Fruit fly (Drosophila melanogaster) whole organism, embryonic: Measurements from ENCODE around the gene SmD2.
A peak's percentile ranks its signal among the peaks of the same experiment; 100 is the strongest.

Experiments used
- Adf1 ChIP-seq: fragments of 200-800 bp; sonication (Bioruptor generic); IDR thresholded peaks from 2 replicates; pipeline ENCODE4 v1.3.6; 2022; ENCODE audit warnings: missing biosample characterization, missing genetic modification characterization
- Bteb2 ChIP-seq: fragments of 200-800 bp; sonication (Bioruptor generic); optimal IDR thresholded peaks from 2 replicates; lab custom pipeline; 2016; ENCODE audit warnings: missing biosample characterization, missing genetic modification characterization
- CG10267 ChIP-seq: fragments of 200-800 bp; sonication (Bioruptor generic); optimal IDR thresholded peaks from 2 replicates; lab custom pipeline; 2018; ENCODE audit warnings: missing biosample characterization, mild to moderate bottlenecking, missing genetic modification characterization, moderate library complexity
- CG10654 ChIP-seq: fragments of 200-800 bp; sonication (Bioruptor generic); optimal IDR thresholded peaks from 2 replicates; lab custom pipeline; 2016; ENCODE audit warnings: missing biosample characterization, missing genetic modification characterization
- CG11560 ChIP-seq: fragments of 200-800 bp; sonication (Bioruptor generic); IDR thresholded peaks from 3 replicates; pipeline ENCODE4 v1.3.6; 2022; ENCODE audit warnings: missing biosample characterization, missing genetic modification characterization
- CG11696 ChIP-seq: fragments of 200-800 bp; sonication (Bioruptor generic); IDR thresholded peaks from 2 replicates; pipeline ENCODE4 v1.3.6; 2022; ENCODE audit warnings: missing biosample characterization, missing genetic modification characterization
- CG12659 ChIP-seq: fragments of 200-800 bp; sonication (Bioruptor generic); optimal IDR thresholded peaks from 3 replicates; lab custom pipeline; 2017; ENCODE audit warnings: mild to moderate bottlenecking, missing biosample characterization, missing genetic modification reagents, missing genetic modification characterization
- CG13287 ChIP-seq: fragments of 200-800 bp; sonication (Bioruptor generic); IDR thresholded peaks from 2 replicates; pipeline ENCODE4 v1.3.6; 2022; ENCODE audit warnings: missing biosample characterization, missing genetic modification characterization; ENCODE audit not compliant: partially characterized antibody
- CG15601 ChIP-seq: fragments of 200-800 bp; sonication (Bioruptor generic); optimal IDR thresholded peaks from 3 replicates; lab custom pipeline; 2019; ENCODE audit warnings: missing biosample characterization, mild to moderate bottlenecking, missing genetic modification characterization, moderate library complexity
- CG1603 ChIP-seq: fragments of 200-800 bp; sonication (Bioruptor generic); optimal IDR thresholded peaks from 2 replicates; lab custom pipeline; 2019; ENCODE audit warnings: missing biosample characterization, mild to moderate bottlenecking, missing genetic modification characterization, moderate library complexity
- CG16813 ChIP-seq: fragments of 200-800 bp; sonication (Bioruptor generic); IDR thresholded peaks from 3 replicates; pipeline ENCODE4 v1.3.6; 2022; ENCODE audit warnings: missing biosample characterization, missing genetic modification characterization; ENCODE audit not compliant: partially characterized antibody
- CG17186 ChIP-seq: fragments of 200-800 bp; sonication (Bioruptor generic); optimal IDR thresholded peaks from 3 replicates; lab custom pipeline; 2017; ENCODE audit warnings: missing biosample characterization, missing genetic modification reagents, missing genetic modification characterization
- CG2116 ChIP-seq: fragments of 200-800 bp; sonication (Bioruptor generic); optimal IDR thresholded peaks from 3 replicates; lab custom pipeline; 2018; ENCODE audit warnings: missing biosample characterization, mild to moderate bottlenecking, missing genetic modification characterization
- CG2129 ChIP-seq: fragments of 200-800 bp; sonication (Bioruptor generic); IDR thresholded peaks from 2 replicates; pipeline ENCODE4 v1.3.6; 2022; ENCODE audit warnings: missing biosample characterization, missing genetic modification characterization; ENCODE audit not compliant: partially characterized antibody
- CG2712 ChIP-seq: fragments of 200-800 bp; optimal IDR thresholded peaks from 3 replicates; lab custom pipeline; 2019; ENCODE audit warnings: missing biosample characterization, mild to moderate bottlenecking, missing genetic modification characterization, moderate library complexity
- CG33213 ChIP-seq: fragments of 200-800 bp; sonication (Bioruptor generic); optimal IDR thresholded peaks from 3 replicates; lab custom pipeline; 2016; ENCODE audit warnings: missing biosample characterization, missing genetic modification characterization
- CG34224 ChIP-seq: fragments of 200-800 bp; sonication (Bioruptor generic); IDR thresholded peaks from 3 replicates; pipeline ENCODE4 v1.3.6; 2022; ENCODE audit warnings: missing biosample characterization, missing genetic modification characterization; ENCODE audit not compliant: partially characterized antibody
- CG4617 ChIP-seq: fragments of 200-800 bp; sonication (Bioruptor generic); optimal IDR thresholded peaks from 3 replicates; lab custom pipeline; 2016; ENCODE audit warnings: missing biosample characterization, missing genetic modification characterization, borderline replicate concordance
- CG8290 ChIP-seq, 3 experiments: fragments of 200-800 bp; sonication (Bioruptor generic); optimal IDR thresholded peaks; 2 replicates each; lab custom pipeline; 2016 to 2019; ENCODE audit warnings: missing biosample characterization in 3 of 3, missing genetic modification characterization in 3 of 3, mild to moderate bottlenecking in 2 of 3, moderate library complexity in 1 of 3
- CG9932 ChIP-seq: fragments of 200-800 bp; sonication (Bioruptor generic); IDR thresholded peaks from 2 replicates; pipeline ENCODE4 v1.3.6; 2022; ENCODE audit warnings: missing biosample characterization, missing genetic modification characterization
- CHES-1-like ChIP-seq: fragments of 200-800 bp; sonication (Bioruptor generic); optimal IDR thresholded peaks from 2 replicates; lab custom pipeline; 2016; ENCODE audit warnings: missing biosample characterization, missing genetic modification characterization
- Dll ChIP-seq: fragments of 200-800 bp; sonication (Bioruptor generic); IDR thresholded peaks from 4 replicates; pipeline ENCODE4 v1.3.6; 2022; ENCODE audit warnings: missing biosample characterization, missing genetic modification characterization; ENCODE audit not compliant: partially characterized antibody
- Dp ChIP-seq: fragments of 200-800 bp; sonication (Bioruptor generic); optimal IDR thresholded peaks from 2 replicates; lab custom pipeline; 2018; ENCODE audit warnings: missing biosample characterization, mild to moderate bottlenecking, missing genetic modification characterization, moderate library complexity
- Dref ChIP-seq: fragments of 200-800 bp; sonication (Bioruptor generic); IDR thresholded peaks from 2 replicates; pipeline ENCODE4 v1.3.6; 2022; ENCODE audit warnings: missing biosample characterization, missing genetic modification characterization
- E2f1 ChIP-seq: fragments of 200-800 bp; sonication (Bioruptor generic); IDR thresholded peaks from 2 replicates; pipeline ENCODE4 v1.3.6; 2022; ENCODE audit warnings: missing biosample characterization, missing genetic modification characterization
- MBD-R2 ChIP-seq: fragments of 200-800 bp; sonication (Bioruptor generic); IDR thresholded peaks from 2 replicates; pipeline ENCODE4 v1.3.6; 2022; ENCODE audit warnings: missing biosample characterization, missing genetic modification characterization
- MESR4 ChIP-seq: fragments of 200-800 bp; sonication (Bioruptor generic); optimal IDR thresholded peaks from 2 replicates; lab custom pipeline; 2018; ENCODE audit warnings: missing biosample characterization, mild to moderate bottlenecking, missing genetic modification characterization, moderate library complexity
- Myb ChIP-seq: fragments of 200-800 bp; sonication (Bioruptor generic); optimal IDR thresholded peaks from 2 replicates; lab custom pipeline; 2016; ENCODE audit warnings: missing biosample characterization, missing genetic modification characterization
- Nf-YB ChIP-seq: fragments of 200-800 bp; sonication (Bioruptor generic); optimal IDR thresholded peaks from 3 replicates; lab custom pipeline; 2019; ENCODE audit warnings: missing biosample characterization, mild to moderate bottlenecking, missing genetic modification characterization, moderate library complexity
- Opbp ChIP-seq: fragments of 200-800 bp; sonication (Bioruptor generic); IDR thresholded peaks from 3 replicates; pipeline ENCODE4 v1.3.6; 2022; ENCODE audit warnings: missing biosample characterization, missing genetic modification characterization; ENCODE audit not compliant: partially characterized antibody
- Sin3A ChIP-seq: fragments of >200 bp; optimal IDR thresholded peaks from 2 replicates; lab custom pipeline; 2018
- Six4 ChIP-seq: fragments of 200-800 bp; sonication (Bioruptor generic); optimal IDR thresholded peaks from 2 replicates; lab custom pipeline; 2016; ENCODE audit warnings: missing biosample characterization, missing genetic modification characterization
- YL-1 ChIP-seq: fragments of 200-800 bp; sonication (Bioruptor generic); optimal IDR thresholded peaks from 3 replicates; lab custom pipeline; 2017; ENCODE audit warnings: missing biosample characterization, mild to moderate bottlenecking, missing genetic modification characterization
- amos ChIP-seq: fragments of 200-800 bp; sonication (Bioruptor generic); IDR thresholded peaks from 2 replicates; pipeline ENCODE4 v1.3.6; 2022; ENCODE audit warnings: missing biosample characterization, missing genetic modification characterization; ENCODE audit not compliant: partially characterized antibody
- caup ChIP-seq: fragments of 200-800 bp; sonication (Bioruptor generic); optimal IDR thresholded peaks from 3 replicates; lab custom pipeline; 2017; ENCODE audit warnings: missing biosample characterization, mild to moderate bottlenecking, missing genetic modification characterization, moderate library complexity; ENCODE audit not compliant: severe bottlenecking
- eyg ChIP-seq: fragments of 200-800 bp; sonication (Bioruptor generic); optimal IDR thresholded peaks from 3 replicates; lab custom pipeline; 2016; ENCODE audit warnings: missing biosample characterization, missing genetic modification characterization
- gcm2 ChIP-seq: fragments of 200-800 bp; sonication (Bioruptor generic); optimal IDR thresholded peaks from 2 replicates; lab custom pipeline; 2016; ENCODE audit warnings: missing biosample characterization, missing genetic modification characterization
- gem ChIP-seq: fragments of 200-800 bp; sonication (Bioruptor generic); optimal IDR thresholded peaks from 2 replicates; lab custom pipeline; 2019; ENCODE audit warnings: missing biosample characterization, mild to moderate bottlenecking, missing genetic modification characterization, moderate library complexity
- hb ChIP-seq: fragments of 200-800 bp; sonication (Bioruptor generic); IDR thresholded peaks from 3 replicates; pipeline ENCODE4 v1.3.6; 2022; ENCODE audit warnings: missing biosample characterization, missing genetic modification characterization; ENCODE audit not compliant: partially characterized antibody
- hbn ChIP-seq: fragments of 200-800 bp; sonication (Bioruptor generic); IDR thresholded peaks from 2 replicates; pipeline ENCODE4 v1.3.6; 2022; ENCODE audit warnings: missing biosample characterization, missing genetic modification characterization; ENCODE audit not compliant: partially characterized antibody
- kni ChIP-seq: fragments of 200-800 bp; sonication (Bioruptor generic); optimal IDR thresholded peaks from 3 replicates; lab custom pipeline; 2017; ENCODE audit warnings: mild to moderate bottlenecking, missing biosample characterization, missing genetic modification reagents, missing genetic modification characterization
- knrl ChIP-seq: fragments of 200-800 bp; sonication (Bioruptor generic); IDR thresholded peaks from 3 replicates; pipeline ENCODE4 v1.3.6; 2022; ENCODE audit warnings: missing biosample characterization, missing genetic modification characterization; ENCODE audit not compliant: partially characterized antibody
- sna ChIP-seq: fragments of 200-800 bp; sonication (Bioruptor generic); IDR thresholded peaks from 2 replicates; pipeline ENCODE4 v1.3.6; 2022; ENCODE audit warnings: missing biosample characterization, missing genetic modification characterization; ENCODE audit not compliant: partially characterized antibody
- tll ChIP-seq, 2 experiments: fragments of 200-800 bp in 1 of 2; fragments of >200 bp in 1 of 2; sonication (Bioruptor generic) in 1 of 2; optimal IDR thresholded peaks; 2 replicates each; lab custom pipeline; 2017 to 2019; ENCODE audit warnings: missing biosample characterization in 2 of 2, missing genetic modification characterization in 2 of 2, mild to moderate bottlenecking in 1 of 2, moderate library complexity in 1 of 2
- tna ChIP-seq: fragments of 200-800 bp; sonication (Bioruptor generic); IDR thresholded peaks from 2 replicates; pipeline ENCODE4 v1.3.6; 2022; ENCODE audit warnings: missing biosample characterization, missing genetic modification characterization; ENCODE audit not compliant: partially characterized antibody
- trem ChIP-seq: fragments of 200-800 bp; optimal IDR thresholded peaks from 3 replicates; lab custom pipeline; 2019; ENCODE audit warnings: missing biosample characterization, mild to moderate bottlenecking, missing genetic modification characterization, moderate library complexity
- vnd ChIP-seq: fragments of 200-800 bp; sonication (Bioruptor generic); IDR thresholded peaks from 3 replicates; pipeline ENCODE4 v1.3.6; 2022; ENCODE audit warnings: missing biosample characterization, missing genetic modification characterization; ENCODE audit not compliant: partially characterized antibody
- wor ChIP-seq: fragments of 200-800 bp; sonication (Bioruptor generic); IDR thresholded peaks from 2 replicates; pipeline ENCODE4 v1.3.6; 2022; ENCODE audit warnings: missing biosample characterization, missing genetic modification characterization

The SmD2 gene

dm6 chr3R:6350755-6351154, 5.0 kb upstream of the SmD2 start, which contains the start of gene Pak (continued):
- peak; percentile 11 for TF ChIP-seq CHES-1-like (GFP tag; lab: Kevin White, UChicago)
- no peak for TF ChIP-seq gcm2 (GFP tag; lab: Kevin White, UChicago)
- TF ChIP-seq sna, result peak; percentile 92
- peak; percentile 93 for TF ChIP-seq tna
- TF ChIP-seq hbn, result peak; percentile 89
- peak; percentile 94 for TF ChIP-seq Dll (GFP tag; lab: Robert Waterston, UW)
- TF ChIP-seq CG16813 (GFP tag; lab: Robert Waterston, UW), result peak; percentile 95
- no peak for TF ChIP-seq Six4 (GFP tag; lab: Kevin White, UChicago)
- peak; percentile 3 for TF ChIP-seq CG15601
- TF ChIP-seq Nf-YB, result no peak
- TF ChIP-seq MBD-R2 (GFP tag; lab: Robert Waterston, UW), result peak; percentile 72
- peak in 1 of 2 experiments; percentile 36 for TF ChIP-seq tll (GFP tag; optimal IDR thresholded peaks at IDR 0.05; lab: Kevin White, UChicago)
- peak; percentile 85 for TF ChIP-seq MESR4
- peak; percentile 86 for TF ChIP-seq CG34224 (GFP tag; lab: Robert Waterston, UW)
- TF ChIP-seq vnd (GFP tag; lab: Robert Waterston, UW), result peak; percentile 95
- TF ChIP-seq eyg (GFP tag; lab: Kevin White, UChicago), result peak; percentile 33
- no peak for TF ChIP-seq wor (GFP tag; lab: Robert Waterston, UW)
- TF ChIP-seq kni (GFP tag; lab: Kevin White, UChicago), result no peak
- peak; percentile 45 for TF ChIP-seq CG33213
- TF ChIP-seq amos (GFP tag; lab: Robert Waterston, UW), result peak; percentile 97
- TF ChIP-seq CG12659 (GFP tag; lab: Kevin White, UChicago), result peak; percentile 62
- TF ChIP-seq E2f1 (GFP tag; lab: Robert Waterston, UW), result no peak
- TF ChIP-seq gem (tag; lab: Kevin White, UChicago), result peak; percentile 46
- TF ChIP-seq Dref (GFP tag; lab: Robert Waterston, UW), result peak; percentile 93
- TF ChIP-seq Myb, result peak; percentile 57
- peak; percentile 96 for TF ChIP-seq Opbp (GFP tag; lab: Robert Waterston, UW)
- peak; percentile 95 for TF ChIP-seq CG4617 (GFP tag; lab: Kevin White, UChicago)
- peak; percentile 56 for TF ChIP-seq CG2116
- TF ChIP-seq Sin3A, result peak; percentile 44
- TF ChIP-seq YL-1 (GFP tag; lab: Kevin White, UChicago), result peak; percentile 15
- peak; percentile 76 for TF ChIP-seq CG2129 (GFP tag; lab: Robert Waterston, UW)
- TF ChIP-seq CG11696 (GFP tag; lab: Robert Waterston, UW), result no peak
- peak; percentile 95 for TF ChIP-seq knrl (GFP tag; lab: Robert Waterston, UW)
- peak; percentile 25 for TF ChIP-seq CG17186 (GFP tag; lab: Kevin White, UChicago)
- peak; percentile 36 for TF ChIP-seq CG2712 (tag; lab: Kevin White, UChicago)
- TF ChIP-seq Dp (GFP tag; lab: Kevin White, UChicago), result peak; percentile 64
- TF ChIP-seq Adf1, result peak; percentile 39; the same call in 1 of the 2 replicates
- no peak for TF ChIP-seq Bteb2 (GFP tag; lab: Kevin White, UChicago)
- TF ChIP-seq CG1603 (tag; lab: Kevin White, UChicago), result peak; percentile 68
- peak; percentile 27 for TF ChIP-seq CG10267 (tag; lab: Kevin White, UChicago)
- no peak for TF ChIP-seq CG10654 (GFP tag; lab: Kevin White, UChicago)
- peak; percentile 97 for TF ChIP-seq CG11560 (tag; lab: Robert Waterston, UW)
- peak; percentile 43 for TF ChIP-seq CG8290 (GFP tag; optimal IDR thresholded peaks at IDR 0.05; lab: Kevin White, UChicago)
- peak in 1 of 2 experiments; percentile 56 for TF ChIP-seq CG8290 (tag; optimal IDR thresholded peaks at IDR 0.05; lab: Kevin White, UChicago)
- peak; percentile 54 for TF ChIP-seq trem
- TF ChIP-seq hb (GFP tag; lab: Robert Waterston, UW), result peak; percentile 87
- peak; percentile 95 for TF ChIP-seq CG13287 (GFP tag; lab: Robert Waterston, UW)
- no peak for TF ChIP-seq caup
- TF ChIP-seq CG9932 (GFP tag; lab: Robert Waterston, UW), result peak; percentile 46; the same call in 1 of the 2 replicates
